Fruit fly (Drosophila melanogaster): ENCODE data around the gene CG5653.
A peak's percentile ranks its signal among the peaks of the same experiment; 100 is the strongest.

The CG5653 gene

dm6 chr3L:8985848-8986320, 19.7 kb upstream of the CG5653 start, which contains the start of gene Galk (continued):
- TF ChIP-seq Fer3 (tag; optimal IDR thresholded peaks at IDR 0.05) = peak; percentile 67
- TF ChIP-seq CG3163 (GFP tag; optimal IDR thresholded peaks at IDR 0.05) = peak; percentile 5
- TF ChIP-seq Xbp1 (GFP tag; optimal IDR thresholded peaks at IDR 0.05) = peak; percentile 61
- peak; percentile 58 for TF ChIP-seq CHES-1-like (GFP tag; optimal IDR thresholded peaks at IDR 0.05)
- no peak for TF ChIP-seq CG14965 (GFP tag; optimal IDR thresholded peaks at IDR 0.05; ENCODE audit: borderline replicate concordance)
- TF ChIP-seq odd (GFP tag; optimal IDR thresholded peaks at IDR 0.05) = peak; percentile 62
- no peak for TF ChIP-seq ham (GFP tag; IDR thresholded peaks at IDR 0.05)
- no peak for TF ChIP-seq CG3065 (GFP tag; optimal IDR thresholded peaks at IDR 0.05)
- no peak for TF ChIP-seq fd96Cb (tag; optimal IDR thresholded peaks at IDR 0.05)
- TF ChIP-seq CG11398 (GFP tag; optimal IDR thresholded peaks at IDR 0.05) = peak; percentile 60
- peak; percentile 49; the same call in 1 of the 2 replicates for TF ChIP-seq CG17328 (GFP tag; IDR thresholded peaks at IDR 0.05)
- peak; percentile 37 for TF ChIP-seq CG4854 (GFP tag; optimal IDR thresholded peaks at IDR 0.05)
- peak; percentile 72 for TF ChIP-seq Fer1 (GFP tag; optimal IDR thresholded peaks at IDR 0.05)
- TF ChIP-seq Hr78 (GFP tag; optimal IDR thresholded peaks at IDR 0.05) = peak in 1 of 2 experiments; percentile 86
- peak; percentile 48 for TF ChIP-seq B-H2 (GFP tag; optimal IDR thresholded peaks at IDR 0.05)
- TF ChIP-seq HmgD (GFP tag; optimal IDR thresholded peaks at IDR 0.05) = no peak
- no peak for TF ChIP-seq en (GFP tag; optimal IDR thresholded peaks at IDR 0.05)
- TF ChIP-seq abd-A (tag; optimal IDR thresholded peaks at IDR 0.05) = no peak
- peak; percentile 66 for TF ChIP-seq Side (GFP tag; optimal IDR thresholded peaks at IDR 0.05)
- TF ChIP-seq CG3281 (GFP tag; optimal IDR thresholded peaks at IDR 0.05) = peak; percentile 49
- TF ChIP-seq zen2 (GFP tag; IDR thresholded peaks at IDR 0.05; ENCODE audit: partially characterized antibody) = no peak
- TF ChIP-seq CG13424 (tag; optimal IDR thresholded peaks at IDR 0.05) = peak; percentile 53
- peak; percentile 48 for TF ChIP-seq Oaz (GFP tag; IDR thresholded peaks at IDR 0.05)
- no peak for TF ChIP-seq gce (GFP tag; IDR thresholded peaks at IDR 0.05)
- TF ChIP-seq Aef1 (GFP tag; IDR thresholded peaks at IDR 0.05) = peak; percentile 53; the same call in 1 of the 3 replicates
- no peak for TF ChIP-seq slp2 (GFP tag; optimal IDR thresholded peaks at IDR 0.05)
- no peak for TF ChIP-seq CG12104 (GFP tag; optimal IDR thresholded peaks at IDR 0.05)
- TF ChIP-seq grn (GFP tag; optimal IDR thresholded peaks at IDR 0.05) = peak; percentile 43
- no peak for TF ChIP-seq Sox102F (GFP tag; optimal IDR thresholded peaks at IDR 0.05)
- TF ChIP-seq CG32532 (GFP tag; IDR thresholded peaks at IDR 0.05) = peak; percentile 92
- no peak for TF ChIP-seq CkIIα-i1 (GFP tag; IDR thresholded peaks at IDR 0.05)
- peak; percentile 64 for TF ChIP-seq az2 (GFP tag; optimal IDR thresholded peaks at IDR 0.05)
- no peak for TF ChIP-seq NC2β (GFP tag; optimal IDR thresholded peaks at IDR 0.05)
- no peak for TF ChIP-seq CG13123 (GFP tag; optimal IDR thresholded peaks at IDR 0.05)
- no peak for TF ChIP-seq CG12744 (GFP tag; optimal IDR thresholded peaks at IDR 0.05)
- TF ChIP-seq Gug (GFP tag; IDR thresholded peaks at IDR 0.05) = peak; percentile 84; the same call in 3 of the 4 replicates
- TF ChIP-seq corto (GFP tag; optimal IDR thresholded peaks at IDR 0.05) = no peak
- peak; percentile 55 for TF ChIP-seq shn (GFP tag; optimal IDR thresholded peaks at IDR 0.05)
- TF ChIP-seq wdn (GFP tag; IDR thresholded peaks at IDR 0.05) = peak; percentile 68
- TF ChIP-seq stc (GFP tag; IDR thresholded peaks at IDR 0.05) = peak; percentile 61; the same call in 1 of the 2 replicates
- TF ChIP-seq sob (GFP tag; IDR thresholded peaks at IDR 0.05) = peak; percentile 78
- TF ChIP-seq CG14441 (GFP tag; IDR thresholded peaks at IDR 0.05) = peak; percentile 82
- peak; percentile 65 for TF ChIP-seq salm (tag; optimal IDR thresholded peaks at IDR 0.05)
- TF ChIP-seq bab2 (GFP tag; optimal IDR thresholded peaks at IDR 0.05) = peak; percentile 48
- TF ChIP-seq dpn (GFP tag; optimal IDR thresholded peaks at IDR 0.05) = peak; percentile 68 to 75
- no peak; the same call in 2 of the 3 replicates for TF ChIP-seq CG7357 (GFP tag; IDR thresholded peaks at IDR 0.05)
- peak; percentile 41 for TF ChIP-seq fu2 (GFP tag; optimal IDR thresholded peaks at IDR 0.05)
- no peak for TF ChIP-seq zen (tag; optimal IDR thresholded peaks at IDR 0.05)
- peak; percentile 93 for TF ChIP-seq Rfx (GFP tag; IDR thresholded peaks at IDR 0.05)
- TF ChIP-seq prd (optimal IDR thresholded peaks at IDR 0.05) = no peak
- peak; percentile 68 for TF ChIP-seq prd (GFP tag; IDR thresholded peaks at IDR 0.05)
- TF ChIP-seq CG15011 (GFP tag; optimal IDR thresholded peaks at IDR 0.05) = peak; percentile 35
